Fruit fly (Drosophila melanogaster) whole organism, embryonic: ENCODE results near the gene CG43255.

Source experiments
- Atf6 ChIP-seq: fragments of 200-800 bp; sonication (Bioruptor generic); IDR thresholded peaks from 2 replicates; pipeline ENCODE4 v1.3.6; 2022; ENCODE audit warnings: missing biosample characterization, missing genetic modification characterization
- Bdp1 ChIP-seq: fragments of 200-800 bp; sonication (Bioruptor generic); optimal IDR thresholded peaks from 3 replicates; lab custom pipeline; 2016; ENCODE audit warnings: missing biosample characterization, missing genetic modification characterization
- CG13775 ChIP-seq: fragments of 200-800 bp; sonication (Bioruptor generic); optimal IDR thresholded peaks from 3 replicates; lab custom pipeline; 2017; ENCODE audit warnings: missing biosample characterization, mild to moderate bottlenecking, missing genetic modification characterization
- CG14014 ChIP-seq: fragments of 200-800 bp; sonication (Bioruptor generic); IDR thresholded peaks from 2 replicates; pipeline ENCODE4 v1.3.6; 2022; ENCODE audit warnings: missing biosample characterization, missing genetic modification characterization
- CG1602 ChIP-seq: fragments of 200-800 bp; sonication (Bioruptor generic); optimal IDR thresholded peaks from 3 replicates; lab custom pipeline; 2016; ENCODE audit warnings: missing biosample characterization, missing genetic modification characterization
- CG30403 ChIP-seq: fragments of 200-800 bp; sonication (Bioruptor generic); optimal IDR thresholded peaks from 3 replicates; lab custom pipeline; 2016; ENCODE audit warnings: missing biosample characterization, missing genetic modification characterization
- CG7745 ChIP-seq: fragments of 200-800 bp; sonication (Bioruptor generic); optimal IDR thresholded peaks from 2 replicates; lab custom pipeline; 2018; ENCODE audit warnings: missing biosample characterization, mild to moderate bottlenecking, missing genetic modification characterization, moderate library complexity
- CG8478 ChIP-seq: fragments of >200 bp; optimal IDR thresholded peaks from 2 replicates; lab custom pipeline; 2018
- Camta ChIP-seq: fragments of 200-800 bp; sonication (Bioruptor generic); optimal IDR thresholded peaks from 2 replicates; lab custom pipeline; 2016; ENCODE audit warnings: missing biosample characterization, missing genetic modification characterization
- Mad ChIP-seq: fragments of 200-800 bp; sonication (Bioruptor generic); optimal IDR thresholded peaks from 2 replicates; lab custom pipeline; 2016; ENCODE audit warnings: missing biosample characterization, missing genetic modification characterization
- Mrtf ChIP-seq: fragments of 200-800 bp; sonication (Bioruptor generic); IDR thresholded peaks from 3 replicates; pipeline ENCODE4 v1.3.6; 2022; ENCODE audit warnings: missing biosample characterization, missing genetic modification characterization
- Side ChIP-seq: fragments of 200-800 bp; sonication (Bioruptor generic); optimal IDR thresholded peaks from 2 replicates; lab custom pipeline; 2016; ENCODE audit warnings: missing biosample characterization, missing genetic modification characterization
- slp2 ChIP-seq: fragments of 200-800 bp; sonication (Bioruptor generic); optimal IDR thresholded peaks from 2 replicates; lab custom pipeline; 2016; ENCODE audit warnings: missing biosample characterization, missing genetic modification characterization
- sqz ChIP-seq: fragments of 200-800 bp; sonication (Bioruptor generic); optimal IDR thresholded peaks from 3 replicates; lab custom pipeline; 2018; ENCODE audit warnings: missing biosample characterization, mild to moderate bottlenecking, missing genetic modification characterization

- TF ChIP-seq CG30403 (GFP tag; lab: Kevin White, UChicago) (peak; percentile 69), CG13775 (GFP tag; lab: Kevin White, UChicago) (peak; percentile 61), CG14014 (GFP tag; lab: Robert Waterston, UW) (peak; percentile 65; the same call in 1 of the 2 replicates), CG1602 (GFP tag; lab: Kevin White, UChicago) (peak; percentile 59), CG8478 (no peak), Atf6 (peak; percentile 71), sqz (GFP tag; lab: Kevin White, UChicago) (peak; percentile 98), Mrtf (GFP tag; lab: Robert Waterston, UW) (peak; percentile 61; the same call in 2 of the 3 replicates), Bdp1 (GFP tag; lab: Kevin White, UChicago) (peak; percentile 33), slp2 (GFP tag; lab: Kevin White, UChicago) (peak; percentile 62), Side (GFP tag; lab: Kevin White, UChicago) (peak; percentile 57), Camta (GFP tag; lab: Kevin White, UChicago) (peak; percentile 61), Mad (peak; percentile 67), CG7745 (no peak)
Measured at dm6 chrX:8894315-8895017, 29.3 kb upstream of the CG43255 start.
